Fruit fly (Drosophila melanogaster) Kc167 (cell line): ENCODE data around the gene CCDC53.

Experiments used
- Sin3A ChIP-seq: fragments of >200 bp; optimal IDR thresholded peaks from 2 replicates; lab custom pipeline; 2018; ENCODE audit warnings: missing external identifiers
- h ChIP-seq: fragments of >200 bp; optimal IDR thresholded peaks from 3 replicates; lab custom pipeline; 2018; ENCODE audit warnings: missing external identifiers

- TF ChIP-seq Sin3A (lab: Kevin White, UChicago) (no peak), h (lab: Kevin White, UChicago) (no peak)
Observed at dm6 chr2L:8030102-8030501, 10.8 kb upstream of the CCDC53 start.
